Worm (Caenorhabditis elegans) whole organism, L1 larva: ENCODE measurements around the gene ZK829.1.

Experiments used
- ceh-90 ChIP-seq: sonication (generic microtip); optimal IDR thresholded peaks from 2 replicates; lab custom pipeline; 2016; ENCODE audit warnings: missing genetic modification characterization, missing compliant biosample characterization
- ces-1 ChIP-seq: fragments of 150-350 bp; optimal IDR thresholded peaks from 2 replicates; lab custom pipeline; 2014; ENCODE audit warnings: missing biosample characterization, missing genetic modification reagents, missing genetic modification characterization
- efl-1 ChIP-seq, 4 experiments: fragments of 150-350 bp; optimal IDR thresholded peaks in 3 of 4; peaks in 1 of 4; 1 replicate in 1 of 4; 2 replicates in 3 of 4; lab custom pipeline; 2014; ENCODE audit warnings: missing biosample characterization in 2 of 4, missing genetic modification characterization in 2 of 4, missing genetic modification reagents in 2 of 4
- egl-27 ChIP-seq, 2 experiments: fragments of 150-350 bp in 1 of 2; sonication (generic microtip); optimal IDR thresholded peaks; 3 replicates each; lab custom pipeline; 2017 to 2018; ENCODE audit warnings: missing biosample characterization in 2 of 2, missing genetic modification characterization in 2 of 2, missing genetic modification reagents in 2 of 2
- mep-1 ChIP-seq: fragments of 150-350 bp; optimal IDR thresholded peaks from 2 replicates; lab custom pipeline; 2014; ENCODE audit warnings: missing biosample characterization, missing genetic modification characterization
- nhr-77 ChIP-seq: fragments of 150-350 bp; optimal IDR thresholded peaks from 2 replicates; lab custom pipeline; 2014; ENCODE audit warnings: missing biosample characterization, missing genetic modification characterization
- nhr-90 ChIP-seq: sonication (generic microtip); optimal IDR thresholded peaks from 2 replicates; lab custom pipeline; 2016; ENCODE audit warnings: mild to moderate bottlenecking, missing genetic modification characterization, missing compliant biosample characterization; ENCODE audit not compliant: poor library complexity
- skn-1 ChIP-seq: fragments of 150-350 bp; optimal IDR thresholded peaks from 2 replicates; lab custom pipeline; 2014; ENCODE audit warnings: missing biosample characterization, missing genetic modification characterization
- sox-4 ChIP-seq: sonication (generic microtip); optimal IDR thresholded peaks from 2 replicates; lab custom pipeline; 2016; ENCODE audit warnings: missing genetic modification characterization, missing compliant biosample characterization
- unc-62 ChIP-seq: fragments of 150-350 bp; optimal IDR thresholded peaks from 2 replicates; lab custom pipeline; 2014; ENCODE audit warnings: missing biosample characterization, missing genetic modification reagents, missing genetic modification characterization

DNA sequence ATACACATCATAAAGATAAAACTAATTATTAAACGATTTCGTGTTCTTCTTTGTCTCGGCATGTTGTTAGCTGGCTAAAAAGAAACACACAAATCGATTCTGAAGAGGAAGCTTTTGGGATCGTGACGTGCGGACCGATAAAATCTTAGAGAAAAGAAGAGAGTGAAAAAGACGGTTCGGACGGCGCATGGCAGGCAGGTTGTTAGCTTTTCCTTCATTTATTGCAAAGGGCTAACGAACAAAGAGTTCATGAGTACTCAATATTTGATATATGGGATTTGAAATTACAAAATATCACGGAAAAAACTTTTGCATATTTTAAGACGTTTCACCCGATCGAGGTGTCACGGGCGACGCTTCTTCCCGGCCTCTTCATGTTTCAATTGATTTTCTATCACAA is 3.4 kb upstream of the ZK829.1 start, which contains the start of gene ZK829.3:
- TF ChIP-seq nhr-77 (tag; lab: Kevin White, UChicago) (no peak), efl-1 (optimal IDR thresholded peaks at IDR 0.05; lab: Kevin White, UChicago) (no peak), efl-1 (GFP tag; optimal IDR thresholded peaks at IDR 0.05 in 1 of 2; lab: Kevin White, UChicago) (no peak), egl-27 (tag; optimal IDR thresholded peaks at IDR 0.05; lab: Kevin White, UChicago) (no peak), ceh-90 (no peak), ces-1 (GFP tag; lab: Kevin White, UChicago) (no peak), skn-1 (tag; lab: Kevin White, UChicago) (no peak), nhr-90 (tag; lab: Kevin White, UChicago) (no peak), sox-4 (tag; lab: Kevin White, UChicago) (no peak), unc-62 (no peak), mep-1 (tag; lab: Kevin White, UChicago) (no peak)
